Fruit fly (Drosophila melanogaster) whole organism, wandering third instar larva: ENCODE measurements around the gene Klp10A.

ENCODE experiments used
- Abd-B ChIP-seq: fragments of >200 bp; optimal IDR thresholded peaks from 2 replicates; lab custom pipeline; 2017; ENCODE audit warnings: missing biosample characterization, missing genetic modification characterization
- CrebA ChIP-seq: fragments of 200-800 bp; sonication (Bioruptor generic); optimal IDR thresholded peaks from 2 replicates; lab custom pipeline; 2016; ENCODE audit warnings: missing biosample characterization, mild to moderate bottlenecking, missing genetic modification characterization, borderline replicate concordance
- Dfd ChIP-seq: fragments of >200 bp; optimal IDR thresholded peaks from 2 replicates; lab custom pipeline; 2017; ENCODE audit warnings: missing biosample characterization, missing genetic modification characterization
- Dif ChIP-seq: fragments of 200-275, 200-300 bp; sonication (Bioruptor generic); optimal IDR thresholded peaks from 2 replicates; lab custom pipeline; 2018; ENCODE audit warnings: missing biosample characterization, missing genetic modification characterization; ENCODE audit not compliant: partially characterized antibody
- GATAd ChIP-seq: sonication (Bioruptor generic); optimal IDR thresholded peaks from 2 replicates; lab custom pipeline; 2016; ENCODE audit warnings: missing biosample characterization, missing genetic modification characterization
- HLH106 ChIP-seq: fragments of 200-800 bp; optimal IDR thresholded peaks from 3 replicates; lab custom pipeline; 2019; ENCODE audit warnings: missing biosample characterization, mild to moderate bottlenecking, missing genetic modification characterization, moderate library complexity
- Hnf4 ChIP-seq: fragments of 200-800 bp; sonication (Bioruptor generic); optimal IDR thresholded peaks from 2 replicates; lab custom pipeline; 2016; ENCODE audit warnings: missing biosample characterization, mild to moderate bottlenecking, missing genetic modification characterization
- Hr78 ChIP-seq: fragments of >200 bp; optimal IDR thresholded peaks from 2 replicates; lab custom pipeline; 2017; ENCODE audit warnings: missing biosample characterization, missing genetic modification characterization
- Hr83 ChIP-seq: fragments of 200-300 bp; sonication (Bioruptor generic); optimal IDR thresholded peaks from 2 replicates; lab custom pipeline; 2016; ENCODE audit warnings: missing biosample characterization, mild to moderate bottlenecking, missing genetic modification characterization, moderate library complexity; ENCODE audit not compliant: poor library complexity, severe bottlenecking
- Jra ChIP-seq: sonication (Bioruptor generic); optimal IDR thresholded peaks from 2 replicates; lab custom pipeline; 2016; ENCODE audit warnings: missing biosample characterization, missing genetic modification characterization
- Mio ChIP-seq: sonication (Bioruptor generic); optimal IDR thresholded peaks from 2 replicates; lab custom pipeline; 2016; ENCODE audit warnings: missing biosample characterization, missing genetic modification characterization
- Myc ChIP-seq: fragments of >200 bp; optimal IDR thresholded peaks from 2 replicates; lab custom pipeline; 2017
- N ChIP-seq: fragments of >200 bp; optimal IDR thresholded peaks from 2 replicates; lab custom pipeline; 2018; ENCODE audit warnings: missing biosample characterization, missing external identifiers, missing genetic modification characterization
- OdsH ChIP-seq: fragments of 200-800 bp; sonication (Bioruptor generic); optimal IDR thresholded peaks from 2 replicates; lab custom pipeline; 2016; ENCODE audit warnings: missing biosample characterization, mild to moderate bottlenecking, missing genetic modification characterization
- Rel ChIP-seq, 2 experiments: fragments of 200-800 bp; sonication (Bioruptor generic) in 1 of 2; optimal IDR thresholded peaks; 2 replicates in 1 of 2; 3 replicates in 1 of 2; lab custom pipeline; 2016 to 2019; ENCODE audit warnings: mild to moderate bottlenecking in 2 of 2, missing biosample characterization in 2 of 2, missing genetic modification characterization in 2 of 2, moderate library complexity in 1 of 2
- br ChIP-seq: fragments of 200-800 bp; sonication (Bioruptor generic); optimal IDR thresholded peaks from 2 replicates; lab custom pipeline; 2016; ENCODE audit warnings: missing biosample characterization, missing genetic modification characterization
- brk ChIP-seq: fragments of 200-800 bp; sonication (Bioruptor generic); optimal IDR thresholded peaks from 2 replicates; lab custom pipeline; 2016; ENCODE audit warnings: missing biosample characterization, mild to moderate bottlenecking, missing genetic modification characterization
- dl ChIP-seq, 2 experiments: fragments of 175-275, 200-275 bp in 1 of 2; fragments of 200-275 bp in 1 of 2; sonication (Bioruptor generic); optimal IDR thresholded peaks; lab custom pipeline; 2018; ENCODE audit warnings: mild to moderate bottlenecking in 2 of 2, missing biosample characterization in 2 of 2, missing genetic modification characterization in 2 of 2, moderate library complexity in 2 of 2; ENCODE audit not compliant: partially characterized antibody in 2 of 2, insufficient read depth in 1 of 2
- dsf ChIP-seq: sonication (Bioruptor generic); optimal IDR thresholded peaks from 2 replicates; lab custom pipeline; 2016; ENCODE audit warnings: missing biosample characterization, missing genetic modification characterization, borderline replicate concordance
- foxo ChIP-seq, 2 experiments: fragments of 200-800 bp; sonication (Bioruptor generic); optimal IDR thresholded peaks; 2 replicates in 1 of 2; 3 replicates in 1 of 2; lab custom pipeline; 2016 to 2017; ENCODE audit warnings: missing biosample characterization in 2 of 2, missing genetic modification characterization in 2 of 2
- fru ChIP-seq: fragments of 200-800 bp; sonication (Bioruptor generic); optimal IDR thresholded peaks from 3 replicates; lab custom pipeline; 2016; ENCODE audit warnings: missing biosample characterization, mild to moderate bottlenecking, missing genetic modification characterization
- h ChIP-seq: fragments of 200-800 bp; sonication (Bioruptor generic); optimal IDR thresholded peaks from 3 replicates; lab custom pipeline; 2016; ENCODE audit warnings: missing biosample characterization, mild to moderate bottlenecking, missing genetic modification characterization
- lola ChIP-seq: fragments of >200 bp; optimal IDR thresholded peaks from 2 replicates; lab custom pipeline; 2017; ENCODE audit warnings: missing biosample characterization, missing genetic modification characterization
- psq ChIP-seq: fragments of 200-800 bp; sonication (Bioruptor generic); optimal IDR thresholded peaks from 3 replicates; lab custom pipeline; 2017; ENCODE audit warnings: missing biosample characterization, mild to moderate bottlenecking, missing genetic modification characterization, moderate library complexity
- sage ChIP-seq: fragments of 200-800 bp; sonication (Bioruptor generic); optimal IDR thresholded peaks from 2 replicates; lab custom pipeline; 2016; ENCODE audit warnings: missing biosample characterization, mild to moderate bottlenecking, missing genetic modification characterization
- sv ChIP-seq: fragments of 200-800 bp; sonication (Bioruptor generic); optimal IDR thresholded peaks from 3 replicates; lab custom pipeline; 2016; ENCODE audit warnings: missing biosample characterization, missing genetic modification characterization
- tai ChIP-seq: sonication (Bioruptor generic); optimal IDR thresholded peaks from 2 replicates; lab custom pipeline; 2016; ENCODE audit warnings: missing biosample characterization, missing genetic modification characterization
- usp ChIP-seq: fragments of >200 bp; optimal IDR thresholded peaks from 2 replicates; lab custom pipeline; 2017; ENCODE audit warnings: missing biosample characterization, missing genetic modification characterization
- woc ChIP-seq: sonication (Bioruptor generic); optimal IDR thresholded peaks from 2 replicates; lab custom pipeline; 2016; ENCODE audit warnings: missing biosample characterization, mild to moderate bottlenecking, missing genetic modification characterization

The Klp10A gene

DNA sequence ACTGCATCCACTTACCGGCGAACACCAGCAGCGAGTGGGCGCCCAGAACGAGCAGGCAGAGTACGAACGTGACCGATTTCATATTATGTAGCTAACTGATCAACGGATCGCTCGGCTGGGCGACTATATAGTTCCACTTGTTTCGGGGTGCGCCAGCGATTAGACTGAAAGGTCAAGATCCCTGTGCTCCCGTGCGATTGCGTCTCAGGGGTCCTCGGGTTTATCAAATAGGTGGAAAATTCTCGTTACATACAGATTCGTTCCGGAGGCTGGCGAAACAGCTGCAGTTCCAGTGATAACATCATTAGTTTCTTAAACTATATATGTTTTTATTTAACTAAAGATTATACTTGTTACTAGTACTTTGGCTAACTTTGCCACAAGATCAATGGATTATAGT, 3.2 kb upstream of the Klp10A start, which contains the start of gene ssp7:
ssp7 (minus strand) TSS at position 101 of the 400 bp plus-strand sequence.
- TF ChIP-seq tai (GFP tag; lab: Kevin White, UChicago) (no peak), Hr83 (no peak), HLH106 (tag; lab: Kevin White, UChicago) (no peak), foxo (GFP tag; optimal IDR thresholded peaks at IDR 0.05; lab: Kevin White, UChicago) (no peak), OdsH (no peak), psq (GFP tag; lab: Kevin White, UChicago) (no peak), Jra (no peak), dsf (GFP tag; lab: Kevin White, UChicago) (no peak), usp (GFP tag; lab: Kevin White, UChicago) (no peak)

dm6 chrX:11137566-11138186, 758 bp upstream of the Klp10A start, which contains the start of gene CDK2AP1:
Gene CDK2AP1 (plus strand): TSS chrX:11137859.
- TF ChIP-seq h (peak; percentile 5), HLH106 (tag; lab: Kevin White, UChicago) (peak; percentile 25), woc (GFP tag; lab: Kevin White, UChicago) (peak; percentile 53), CrebA (no peak), fru (GFP tag; lab: Kevin White, UChicago) (no peak), Rel (GFP tag; optimal IDR thresholded peaks at IDR 0.05; lab: Kevin White, UChicago) (no peak), Rel (tag; optimal IDR thresholded peaks at IDR 0.05; lab: Kevin White, UChicago) (peak; percentile 15), Hnf4 (GFP tag; lab: Kevin White, UChicago) (no peak), sage (no peak), GATAd (GFP tag; lab: Kevin White, UChicago) (no peak), br (GFP tag; lab: Kevin White, UChicago) (no peak), Hr78 (GFP tag; lab: Kevin White, UChicago) (peak; percentile 75), Mio (GFP tag; lab: Kevin White, UChicago) (no peak), dsf (GFP tag; lab: Kevin White, UChicago) (no peak), N (GFP tag; lab: Kevin White, UChicago) (peak; percentile 82), Myc (no peak), Hr83 (no peak)
- TF ChIP-seq, all 38 proteins: peak for 6

dm6 chrX:11135840-11136586, 905 bp downstream of the Klp10A start:
- no peak for TF ChIP-seq Dfd (GFP tag; lab: Kevin White, UChicago)
- TF ChIP-seq Abd-B (GFP tag; lab: Kevin White, UChicago): no peak
- no peak for TF ChIP-seq fru (GFP tag; lab: Kevin White, UChicago)
- TF ChIP-seq N (GFP tag; lab: Kevin White, UChicago): no peak
- TF ChIP-seq br (GFP tag; lab: Kevin White, UChicago): no peak
- TF ChIP-seq Dif (GFP tag; lab: Kevin White, UChicago): no peak
- no peak for TF ChIP-seq lola

dm6 chrX:11132312-11132711, 4.6 kb downstream of the Klp10A start, which contains the start of gene CG44385:
Gene CG44385 (minus strand): TSS chrX:11132412.
- TF ChIP-seq br (GFP tag; lab: Kevin White, UChicago) (no peak), Hr78 (GFP tag; lab: Kevin White, UChicago) (no peak), brk (GFP tag; lab: Kevin White, UChicago) (no peak), lola (no peak), Hnf4 (GFP tag; lab: Kevin White, UChicago) (no peak), GATAd (GFP tag; lab: Kevin White, UChicago) (no peak), HLH106 (tag; lab: Kevin White, UChicago) (no peak), Mio (GFP tag; lab: Kevin White, UChicago) (no peak), CrebA (no peak), h (no peak), sage (no peak), Hr83 (no peak), sv (GFP tag; lab: Kevin White, UChicago) (no peak), foxo (GFP tag; optimal IDR thresholded peaks at IDR 0.05; lab: Kevin White, UChicago) (no peak), psq (GFP tag; lab: Kevin White, UChicago) (no peak), dl (GFP tag; optimal IDR thresholded peaks at IDR 0.05; lab: Kevin White, UChicago; ENCODE audit: insufficient read depth in 1 of 2, partially characterized antibody in 2 of 2) (no peak)
